Worm (Caenorhabditis elegans) whole organism, L4 larva: ENCODE data around the gene C13F10.6.
A peak's percentile ranks its signal among the peaks of the same experiment; 100 is the strongest.

ENCODE experiments used
- F10B5.3 ChIP-seq: sonication (generic microtip); optimal IDR thresholded peaks from 2 replicates; lab custom pipeline; 2016; ENCODE audit warnings: mild to moderate bottlenecking, missing genetic modification characterization, missing compliant biosample characterization
- F26F4.8 ChIP-seq: fragments of 200-800 bp; sonication (Bioruptor generic); conservative IDR thresholded peaks from 2 replicates; pipeline ENCODE4 v1.3.6; 2022; ENCODE audit warnings: missing genetic modification characterization, missing compliant biosample characterization
- F37D6.2 ChIP-seq: sonication (generic microtip); optimal IDR thresholded peaks from 2 replicates; lab custom pipeline; 2016; ENCODE audit warnings: mild to moderate bottlenecking, missing genetic modification characterization, missing compliant biosample characterization
- R02D3.7 ChIP-seq: fragments of 150-350 bp; sonication (generic microtip); optimal IDR thresholded peaks from 3 replicates; lab custom pipeline; 2014; ENCODE audit warnings: missing biosample characterization, missing genetic modification characterization
- Y48G9A.11 ChIP-seq: fragments of 200-800 bp; sonication (Bioruptor generic); IDR thresholded peaks from 2 replicates; pipeline ENCODE4 v1.3.6; 2022; ENCODE audit warnings: missing genetic modification reagents, missing genetic modification characterization, missing compliant biosample characterization
- aly-2 ChIP-seq: sonication (generic microtip); optimal IDR thresholded peaks from 2 replicates; lab custom pipeline; 2018; ENCODE audit warnings: missing biosample characterization, missing genetic modification characterization
- ama-1 ChIP-seq: fragments of 150-350 bp; optimal IDR thresholded peaks from 2 replicates; lab custom pipeline; 2014; ENCODE audit warnings: inconsistent platforms, mixed read lengths
- ceh-32 ChIP-seq: sonication (generic microtip); optimal IDR thresholded peaks from 2 replicates; lab custom pipeline; 2016; ENCODE audit warnings: mild to moderate bottlenecking, missing genetic modification characterization, missing compliant biosample characterization; ENCODE audit not compliant: poor library complexity
- ceh-82 ChIP-seq: sonication (generic microtip); optimal IDR thresholded peaks from 2 replicates; lab custom pipeline; 2017; ENCODE audit warnings: missing biosample characterization, missing genetic modification characterization
- ces-1 ChIP-seq: fragments of 150-350 bp; sonication (generic microtip); optimal IDR thresholded peaks from 4 replicates; lab custom pipeline; 2014; ENCODE audit warnings: missing biosample characterization, missing genetic modification reagents, missing genetic modification characterization
- cey-2 ChIP-seq: sonication (generic microtip); optimal IDR thresholded peaks from 3 replicates; lab custom pipeline; 2017; ENCODE audit warnings: missing genetic modification characterization, mild to moderate bottlenecking, missing compliant biosample characterization, antibody characterized with exemption, borderline replicate concordance; ENCODE audit not compliant: insufficient read depth
- daf-12 ChIP-seq: fragments of 150-350 bp; optimal IDR thresholded peaks from 2 replicates; lab custom pipeline; 2014; ENCODE audit warnings: missing biosample characterization, missing genetic modification reagents, missing genetic modification characterization
- daf-16 ChIP-seq, 3 experiments: sonication (generic microtip); optimal IDR thresholded peaks; 2 replicates each; lab custom pipeline; 2016 to 2017; ENCODE audit warnings: missing genetic modification characterization in 3 of 3, missing genetic modification reagents in 3 of 3, mild to moderate bottlenecking in 2 of 3, missing compliant biosample characterization in 2 of 3, missing biosample characterization in 1 of 3, moderate library complexity in 1 of 3
- daf-19 ChIP-seq: fragments of 200-800 bp; sonication (Bioruptor generic); conservative IDR thresholded peaks from 2 replicates; pipeline ENCODE4 v1.3.6; 2022; ENCODE audit warnings: missing genetic modification characterization, missing compliant biosample characterization
- daf-8 ChIP-seq: fragments of 200-800 bp; sonication (Bioruptor generic); IDR thresholded peaks from 2 replicates; pipeline ENCODE4 v1.3.6; 2022; ENCODE audit warnings: missing genetic modification characterization, missing compliant biosample characterization
- dmd-8 ChIP-seq: fragments of 200-800 bp; sonication (Bioruptor generic); IDR thresholded peaks from 2 replicates; pipeline ENCODE4 v1.3.6; 2022; ENCODE audit warnings: missing genetic modification characterization, missing compliant biosample characterization
- duxl-1 ChIP-seq: sonication (generic microtip); optimal IDR thresholded peaks from 2 replicates; lab custom pipeline; 2016; ENCODE audit warnings: mild to moderate bottlenecking, missing genetic modification characterization, moderate library complexity, missing compliant biosample characterization; ENCODE audit not compliant: poor library complexity
- dve-1 ChIP-seq: sonication (generic microtip); optimal IDR thresholded peaks from 2 replicates; lab custom pipeline; 2017; ENCODE audit warnings: antibody characterized with exemption, mild to moderate bottlenecking, missing genetic modification characterization, missing compliant biosample characterization; ENCODE audit not compliant: insufficient read depth
- egl-43 ChIP-seq: fragments of 200-800 bp; sonication (Bioruptor generic); IDR thresholded peaks from 2 replicates; pipeline ENCODE4 v1.3.6; 2022; ENCODE audit warnings: missing genetic modification reagents, missing genetic modification characterization, missing compliant biosample characterization
- fkh-10 ChIP-seq: fragments of 150-350 bp; optimal IDR thresholded peaks from 2 replicates; lab custom pipeline; 2014; ENCODE audit warnings: missing biosample characterization, missing genetic modification reagents, missing genetic modification characterization
- fos-1 ChIP-seq: fragments of 150-350 bp; optimal IDR thresholded peaks from 2 replicates; lab custom pipeline; 2014; ENCODE audit warnings: missing biosample characterization, missing genetic modification characterization
- hif-1 ChIP-seq, 2 experiments: sonication (generic microtip); optimal IDR thresholded peaks; 2 replicates each; lab custom pipeline; 2016 to 2017; ENCODE audit warnings: missing compliant biosample characterization in 2 of 2, missing genetic modification characterization in 2 of 2, missing genetic modification reagents in 2 of 2, missing genotype in 2 of 2, mild to moderate bottlenecking in 1 of 2
- hlh-30 ChIP-seq: sonication (generic microtip); optimal IDR thresholded peaks from 2 replicates; lab custom pipeline; 2017; ENCODE audit warnings: antibody characterized with exemption, mild to moderate bottlenecking, missing genetic modification characterization, missing compliant biosample characterization; ENCODE audit not compliant: insufficient read depth
- lin-13 ChIP-seq: fragments of 150-350 bp; optimal IDR thresholded peaks from 2 replicates; lab custom pipeline; 2014; ENCODE audit warnings: missing biosample characterization, missing genetic modification reagents, missing genetic modification characterization
- lin-39 ChIP-seq: fragments of 150-350 bp; optimal IDR thresholded peaks from 2 replicates; lab custom pipeline; 2014; ENCODE audit warnings: missing biosample characterization, missing genetic modification reagents, missing genetic modification characterization
- lir-3 ChIP-seq: sonication (generic microtip); optimal IDR thresholded peaks from 2 replicates; lab custom pipeline; 2016; ENCODE audit warnings: mild to moderate bottlenecking, missing genetic modification characterization, missing compliant biosample characterization
- lsy-2 ChIP-seq, 2 experiments: fragments of 150-350 bp in 1 of 2; sonication (generic microtip) in 1 of 2; optimal IDR thresholded peaks; 2 replicates each; lab custom pipeline; 2014 to 2017; ENCODE audit warnings: missing biosample characterization in 2 of 2, missing genetic modification characterization in 2 of 2
- madf-9 ChIP-seq: fragments of 200-800 bp; sonication (Bioruptor generic); conservative IDR thresholded peaks from 2 replicates; pipeline ENCODE4 v1.3.6; 2022; ENCODE audit warnings: missing genetic modification reagents, missing genetic modification characterization, missing compliant biosample characterization
- mdt-29 ChIP-seq: fragments of 200-800 bp; sonication (Bioruptor generic); IDR thresholded peaks from 2 replicates; pipeline ENCODE4 v1.3.6; 2022; ENCODE audit warnings: missing genetic modification reagents, missing genetic modification characterization, missing compliant biosample characterization
- mep-1 ChIP-seq: fragments of 150-350 bp; sonication (generic microtip); optimal IDR thresholded peaks from 3 replicates; lab custom pipeline; 2014; ENCODE audit warnings: missing biosample characterization, missing genetic modification characterization
- mes-2 ChIP-seq: sonication (generic microtip); optimal IDR thresholded peaks from 2 replicates; lab custom pipeline; 2016; ENCODE audit warnings: missing genotype, mild to moderate bottlenecking, missing genetic modification characterization, missing compliant biosample characterization; ENCODE audit not compliant: poor library complexity, severe bottlenecking
- mxl-3 ChIP-seq: fragments of 200-800 bp; sonication (Bioruptor generic); optimal IDR thresholded peaks from 2 replicates; lab custom pipeline; 2018; ENCODE audit warnings: mild to moderate bottlenecking, missing genetic modification characterization, missing compliant biosample characterization
- nhr-11 ChIP-seq: fragments of 150-350 bp; optimal IDR thresholded peaks from 2 replicates; lab custom pipeline; 2014; ENCODE audit warnings: missing biosample characterization, missing genetic modification characterization
- nhr-111 ChIP-seq: fragments of 200-800 bp; sonication (Bioruptor generic); optimal IDR thresholded peaks from 2 replicates; lab custom pipeline; 2018; ENCODE audit warnings: mild to moderate bottlenecking, missing genetic modification characterization, missing compliant biosample characterization
- nhr-237 ChIP-seq: sonication (generic microtip); optimal IDR thresholded peaks from 2 replicates; lab custom pipeline; 2017; ENCODE audit warnings: missing biosample characterization, missing genetic modification characterization
- nhr-25 ChIP-seq: sonication (generic microtip); optimal IDR thresholded peaks from 2 replicates; lab custom pipeline; 2017; ENCODE audit warnings: missing genetic modification characterization, mild to moderate bottlenecking, missing compliant biosample characterization, antibody characterized with exemption, moderate library complexity, borderline replicate concordance; ENCODE audit not compliant: insufficient read depth
- nhr-42 ChIP-seq: fragments of 200-800 bp; sonication (Bioruptor generic); IDR thresholded peaks from 2 replicates; pipeline ENCODE4 v1.3.6; 2022; ENCODE audit warnings: missing genetic modification characterization, missing compliant biosample characterization
- nhr-48 ChIP-seq: sonication (generic microtip); optimal IDR thresholded peaks from 2 replicates; lab custom pipeline; 2016; ENCODE audit warnings: mild to moderate bottlenecking, missing genetic modification characterization, missing compliant biosample characterization
- nhr-76 ChIP-seq: fragments of 150-350 bp; optimal IDR thresholded peaks from 2 replicates; lab custom pipeline; 2014; ENCODE audit warnings: missing biosample characterization, missing genetic modification characterization
- pha-4 ChIP-seq, 2 experiments: fragments of 150-350 bp in 1 of 2; fragments of 200-800 bp in 1 of 2; sonication (Bioruptor generic) in 1 of 2; IDR thresholded peaks in 1 of 2; optimal IDR thresholded peaks in 1 of 2; 2 replicates each; pipeline versions ENCODE4 v1.3.6 to Lab custom; 2014 to 2022; ENCODE audit warnings: missing genetic modification characterization in 2 of 2, missing genetic modification reagents in 2 of 2, missing biosample characterization in 1 of 2, missing compliant biosample characterization in 1 of 2
- pqm-1 ChIP-seq: sonication (generic microtip); optimal IDR thresholded peaks from 2 replicates; lab custom pipeline; 2017; ENCODE audit warnings: missing biosample characterization, missing genetic modification characterization
- rbr-2 ChIP-seq: sonication (generic microtip); optimal IDR thresholded peaks from 2 replicates; lab custom pipeline; 2016; ENCODE audit warnings: missing genotype, missing genetic modification characterization, missing compliant biosample characterization
- sdz-12 ChIP-seq: fragments of 200-800 bp; sonication (Bioruptor generic); optimal IDR thresholded peaks from 2 replicates; lab custom pipeline; 2018; ENCODE audit warnings: mild to moderate bottlenecking, missing genetic modification characterization, missing compliant biosample characterization
- skn-1 ChIP-seq: fragments of 150-350 bp; optimal IDR thresholded peaks from 2 replicates; lab custom pipeline; 2014; ENCODE audit warnings: missing biosample characterization, missing genetic modification characterization
- unc-62 ChIP-seq, 3 experiments: fragments of 150-350 bp in 1 of 3; sonication (generic microtip); optimal IDR thresholded peaks in 2 of 3; peaks in 1 of 3; 1 replicate in 1 of 3; 2 replicates in 2 of 3; lab custom pipeline; 2014 to 2017; ENCODE audit warnings: missing biosample characterization in 3 of 3, missing genetic modification characterization in 3 of 3, missing genetic modification reagents in 3 of 3, missing genotype in 1 of 3
- vab-7 ChIP-seq: fragments of 200-800 bp; sonication (Bioruptor generic); IDR thresholded peaks from 2 replicates; pipeline ENCODE4 v1.3.6; 2022; ENCODE audit warnings: missing genetic modification reagents, missing genetic modification characterization, missing compliant biosample characterization
- zag-1 ChIP-seq: fragments of 150-350 bp; optimal IDR thresholded peaks from 2 replicates; lab custom pipeline; 2014; ENCODE audit warnings: missing biosample characterization, missing genetic modification characterization
- zip-11 ChIP-seq: fragments of 200-800 bp; sonication (Bioruptor generic); IDR thresholded peaks from 2 replicates; pipeline ENCODE4 v1.3.6; 2022; ENCODE audit warnings: missing genetic modification characterization, missing compliant biosample characterization
- ztf-11 ChIP-seq: fragments of 150-350 bp; optimal IDR thresholded peaks from 2 replicates; lab custom pipeline; 2014; ENCODE audit warnings: missing biosample characterization, missing genetic modification characterization

Gene C13F10.6

DNA sequence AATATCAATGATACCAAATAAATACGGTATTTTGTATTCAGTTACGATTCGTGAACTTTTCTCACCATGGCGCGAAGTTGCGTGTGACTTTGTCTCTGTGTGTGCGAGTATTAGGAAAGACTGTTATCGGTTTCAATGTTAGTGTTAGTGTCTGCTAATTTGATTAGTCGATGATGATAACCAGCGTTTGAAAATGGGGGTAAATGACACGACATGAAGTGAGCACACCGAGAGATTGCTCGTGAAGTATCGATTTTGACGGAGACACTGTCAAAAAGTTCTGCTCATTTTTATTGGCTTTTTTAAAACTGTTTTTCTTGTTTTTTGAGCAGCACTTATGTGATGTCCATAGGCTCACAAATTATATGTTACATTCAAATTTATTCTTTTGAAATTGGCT is 22.4 kb downstream of the C13F10.6 start (continued):
- no peak for TF ChIP-seq mdt-29
- no peak for TF ChIP-seq nhr-25 (tag; lab: Kevin White, UChicago)
- TF ChIP-seq ztf-11 (tag; lab: Kevin White, UChicago) = no peak
- TF ChIP-seq ces-1 (GFP tag; lab: Kevin White, UChicago) = no peak
- TF ChIP-seq nhr-11 (tag; lab: Kevin White, UChicago) = no peak
- no peak; the same call in 1 of the 2 replicates for TF ChIP-seq pha-4 (GFP tag; IDR thresholded peaks at IDR 0.05; lab: Robert Waterston, UW)
- no peak for TF ChIP-seq pha-4 (tag; optimal IDR thresholded peaks at IDR 0.05; lab: Kevin White, UChicago)
- no peak for TF ChIP-seq vab-7 (GFP tag; lab: Robert Waterston, UW)
- peak; percentile 57 for TF ChIP-seq duxl-1 (tag; lab: Kevin White, UChicago)
- no peak for TF ChIP-seq skn-1 (tag; lab: Kevin White, UChicago)
- TF ChIP-seq zag-1 (tag; lab: Kevin White, UChicago) = no peak
- no peak for TF ChIP-seq fos-1
- TF ChIP-seq dmd-8 (GFP tag; lab: Robert Waterston, UW) = no peak
- no peak for TF ChIP-seq nhr-237 (tag; lab: Kevin White, UChicago)
- TF ChIP-seq pqm-1 (tag; lab: Kevin White, UChicago) = peak; percentile 63
- TF ChIP-seq unc-62 (GFP tag; optimal IDR thresholded peaks at IDR 0.05 in 1 of 2; lab: Kevin White, UChicago) = peak in 1 of 2 experiments; percentile 72
- no peak for TF ChIP-seq unc-62 (tag; optimal IDR thresholded peaks at IDR 0.05; lab: Kevin White, UChicago)
- peak; percentile 34 for TF ChIP-seq mes-2 (tag; lab: Kevin White, UChicago)
- no peak for TF ChIP-seq daf-12 (tag; lab: Kevin White, UChicago)
- TF ChIP-seq F37D6.2 (tag; lab: Kevin White, UChicago) = no peak
- no peak for TF ChIP-seq nhr-76
- TF ChIP-seq F10B5.3 (tag; lab: Kevin White, UChicago) = peak; percentile 38
- peak; percentile 48 for TF ChIP-seq Y48G9A.11 (GFP tag; lab: Robert Waterston, UW)
- peak; percentile 5 for TF ChIP-seq sdz-12 (GFP tag; lab: Kevin White, UChicago)
- no peak for TF ChIP-seq ceh-32 (tag; lab: Kevin White, UChicago)
- TF ChIP-seq lir-3 (tag; lab: Kevin White, UChicago) = no peak
- TF ChIP-seq dve-1 (tag; lab: Kevin White, UChicago) = peak; percentile 84
- peak; percentile 27 for TF ChIP-seq hlh-30 (tag; lab: Kevin White, UChicago)
- TF ChIP-seq R02D3.7 = no peak
- no peak for TF ChIP-seq cey-2 (tag; lab: Kevin White, UChicago)
- no peak for TF ChIP-seq nhr-111 (GFP tag; lab: Kevin White, UChicago)
- no peak for TF ChIP-seq daf-19 (GFP tag; lab: Robert Waterston, UW)
- no peak for TF ChIP-seq daf-8 (GFP tag; lab: Robert Waterston, UW)
- TF ChIP-seq lin-39 = no peak
- no peak for TF ChIP-seq fkh-10 (GFP tag; lab: Kevin White, UChicago)
- no peak for TF ChIP-seq hif-1 (tag; optimal IDR thresholded peaks at IDR 0.05; lab: Kevin White, UChicago)
- TF ChIP-seq F26F4.8 (GFP tag; lab: Robert Waterston, UW) = no peak
- peak in 1 of 2 experiments; percentile 21 for TF ChIP-seq lsy-2 (tag; optimal IDR thresholded peaks at IDR 0.05; lab: Kevin White, UChicago)
- TF ChIP-seq lin-13 (GFP tag; lab: Kevin White, UChicago) = peak; percentile 74
- TF ChIP-seq madf-9 (GFP tag; lab: Robert Waterston, UW) = no peak
- peak in 1 of 2 experiments; percentile 38 for TF ChIP-seq daf-16 (GFP tag; optimal IDR thresholded peaks at IDR 0.05; lab: Kevin White, UChicago)
- peak; percentile 46 for TF ChIP-seq daf-16 (tag; optimal IDR thresholded peaks at IDR 0.05; lab: Kevin White, UChicago)
- no peak for TF ChIP-seq rbr-2 (tag; lab: Kevin White, UChicago)
- no peak for TF ChIP-seq aly-2
- no peak for TF ChIP-seq egl-43
- TF ChIP-seq mxl-3 (GFP tag; lab: Kevin White, UChicago) = no peak
- TF ChIP-seq ceh-82 (tag; lab: Kevin White, UChicago) = no peak
- no peak for TF ChIP-seq zip-11 (GFP tag; lab: Robert Waterston, UW)
- TF ChIP-seq ama-1 = peak; percentile 83
- TF ChIP-seq mep-1 (tag; lab: Kevin White, UChicago) = peak; percentile 61
- TF ChIP-seq nhr-42 (GFP tag; lab: Robert Waterston, UW) = 0 out of 2 replicates have a peak, but pooled peaks have one; percentile 10
- TF ChIP-seq nhr-48 (tag; lab: Kevin White, UChicago) = peak; percentile 14
